Fruit fly (Drosophila melanogaster): ENCODE results near the gene Skel.

Skel gene

dm6 chr3R:10641284-10641683 is 45.5 kb upstream of the Skel start (continued):
- TF ChIP-seq lola (GFP tag; optimal IDR thresholded peaks at IDR 0.05) = peak in 1 of 3 experiments; percentile 64
- TF ChIP-seq CG13624 (GFP tag; optimal IDR thresholded peaks at IDR 0.05) = no peak
- TF ChIP-seq CG7556 (GFP tag; optimal IDR thresholded peaks at IDR 0.05) = peak; percentile 51
- no peak for TF ChIP-seq CG3281 (GFP tag; optimal IDR thresholded peaks at IDR 0.05)
- no peak for TF ChIP-seq CG12299 (tag; optimal IDR thresholded peaks at IDR 0.05)
- no peak for TF ChIP-seq Hand (GFP tag; optimal IDR thresholded peaks at IDR 0.05)
- TF ChIP-seq maf-S (GFP tag; optimal IDR thresholded peaks at IDR 0.05) = no peak
- TF ChIP-seq tap (tag; optimal IDR thresholded peaks at IDR 0.05) = peak; percentile 5
- TF ChIP-seq CG43689 (GFP tag; IDR thresholded peaks at IDR 0.05) = no peak
- TF ChIP-seq CG15514 (GFP tag; optimal IDR thresholded peaks at IDR 0.05) = no peak
- TF ChIP-seq grn (GFP tag; optimal IDR thresholded peaks at IDR 0.05) = no peak
- TF ChIP-seq ken (GFP tag; IDR thresholded peaks at IDR 0.05) = no peak
- no peak for TF ChIP-seq psq (GFP tag; optimal IDR thresholded peaks at IDR 0.05)
- no peak for TF ChIP-seq CG13287 (GFP tag; IDR thresholded peaks at IDR 0.05; ENCODE audit: partially characterized antibody)
- TF ChIP-seq Dek (tag; optimal IDR thresholded peaks at IDR 0.05) = no peak
- TF ChIP-seq lmd (GFP tag; IDR thresholded peaks at IDR 0.05) = no peak
- TF ChIP-seq crc (GFP tag; optimal IDR thresholded peaks at IDR 0.05) = no peak
- TF ChIP-seq B-H2 (GFP tag; optimal IDR thresholded peaks at IDR 0.05) = no peak
- TF ChIP-seq CG8281 (tag; optimal IDR thresholded peaks at IDR 0.05) = no peak
- TF ChIP-seq trh (GFP tag; optimal IDR thresholded peaks at IDR 0.05) = peak; percentile 4
- TF ChIP-seq Hmr (GFP tag; optimal IDR thresholded peaks at IDR 0.05) = peak; percentile 17
- TF ChIP-seq E2f1 (GFP tag; IDR thresholded peaks at IDR 0.05) = no peak
- TF ChIP-seq CG31224 (GFP tag; IDR thresholded peaks at IDR 0.05) = no peak
- peak in 1 of 2 experiments; percentile 37 for TF ChIP-seq Hr51 (GFP tag; optimal IDR thresholded peaks at IDR 0.05)
- no peak for TF ChIP-seq scrt (GFP tag; optimal IDR thresholded peaks at IDR 0.05)
- TF ChIP-seq BEAF-32 (GFP tag; optimal IDR thresholded peaks at IDR 0.05) = no peak
- no peak for TF ChIP-seq Side (GFP tag; optimal IDR thresholded peaks at IDR 0.05)
- no peak for TF ChIP-seq CG11093 (GFP tag; IDR thresholded peaks at IDR 0.05)
- no peak for TF ChIP-seq CG3726 (GFP tag; IDR thresholded peaks at IDR 0.05)
- no peak for TF ChIP-seq Scr (GFP tag; IDR thresholded peaks at IDR 0.05; ENCODE audit: partially characterized antibody)
- TF ChIP-seq CG12769 (tag; optimal IDR thresholded peaks at IDR 0.05) = no peak
- no peak for TF ChIP-seq tx (GFP tag; optimal IDR thresholded peaks at IDR 0.05)
- TF ChIP-seq CG6254 (GFP tag; optimal IDR thresholded peaks at IDR 0.05) = peak; percentile 40
- no peak for TF ChIP-seq so (GFP tag; IDR thresholded peaks at IDR 0.05)
- peak; percentile 6 for TF ChIP-seq Sox100B (GFP tag; optimal IDR thresholded peaks at IDR 0.05)
- TF ChIP-seq MTF-1 (GFP tag; optimal IDR thresholded peaks at IDR 0.05; ENCODE audit: borderline replicate concordance) = no peak
- peak; percentile 3 for TF ChIP-seq CG2116 (GFP tag; optimal IDR thresholded peaks at IDR 0.05)
- TF ChIP-seq CG8765 (GFP tag; IDR thresholded peaks at IDR 0.05) = no peak
- no peak for TF ChIP-seq sd (tag; optimal IDR thresholded peaks at IDR 0.05)
- TF ChIP-seq CG7963 (GFP tag; IDR thresholded peaks at IDR 0.05; ENCODE audit: partially characterized antibody) = no peak
- TF ChIP-seq ttk (GFP tag; IDR thresholded peaks at IDR 0.05) = no peak
- TF ChIP-seq CG9817 (tag; optimal IDR thresholded peaks at IDR 0.05) = no peak
- peak; percentile 74 for TF ChIP-seq CG4404 (GFP tag; IDR thresholded peaks at IDR 0.05)
- peak; percentile 44 for TF ChIP-seq Xbp1 (GFP tag; optimal IDR thresholded peaks at IDR 0.05)
- peak; percentile 58 for TF ChIP-seq CG13775 (GFP tag; optimal IDR thresholded peaks at IDR 0.05)
- 0 out of 2 replicates have a peak, but pooled peaks have one; percentile 29 for TF ChIP-seq CG10959 (GFP tag; IDR thresholded peaks at IDR 0.05)
- TF ChIP-seq NC2α (GFP tag; optimal IDR thresholded peaks at IDR 0.05) = no peak
- no peak for TF ChIP-seq NK7.1 (GFP tag; optimal IDR thresholded peaks at IDR 0.05)
- no peak for TF ChIP-seq slp2 (GFP tag; optimal IDR thresholded peaks at IDR 0.05)
- no peak for TF ChIP-seq HLHmδ (GFP tag; optimal IDR thresholded peaks at IDR 0.05)
- TF ChIP-seq CG1529 (GFP tag; optimal IDR thresholded peaks at IDR 0.05) = peak; percentile 5

All from whole organism, embryonic.